Worm (Caenorhabditis elegans) whole organism, L1 larva: ENCODE results near the gene nhr-167.

ENCODE experiments used
- ceh-82 ChIP-seq, 3 experiments: fragments of 150-350 bp in 1 of 3; sonication (generic microtip) in 2 of 3; optimal IDR thresholded peaks; 2 replicates each; lab custom pipeline; 2014 to 2017; ENCODE audit warnings: missing biosample characterization in 3 of 3, missing genetic modification characterization in 3 of 3
- ces-1 ChIP-seq: fragments of 150-350 bp; optimal IDR thresholded peaks from 2 replicates; lab custom pipeline; 2014; ENCODE audit warnings: missing biosample characterization, missing genetic modification reagents, missing genetic modification characterization
- egl-27 ChIP-seq, 2 experiments: fragments of 150-350 bp in 1 of 2; sonication (generic microtip); optimal IDR thresholded peaks; 3 replicates each; lab custom pipeline; 2017 to 2018; ENCODE audit warnings: missing biosample characterization in 2 of 2, missing genetic modification characterization in 2 of 2, missing genetic modification reagents in 2 of 2
- fkh-10 ChIP-seq: sonication (generic microtip); optimal IDR thresholded peaks from 2 replicates; lab custom pipeline; 2017; ENCODE audit warnings: missing biosample characterization, missing genetic modification reagents, missing genetic modification characterization
- fos-1 ChIP-seq: fragments of 150-350 bp; optimal IDR thresholded peaks from 2 replicates; lab custom pipeline; 2014; ENCODE audit warnings: missing biosample characterization, missing genetic modification characterization
- hpl-2 ChIP-seq: fragments of 150-350 bp; optimal IDR thresholded peaks from 2 replicates; lab custom pipeline; 2014; ENCODE audit warnings: missing biosample characterization, missing genetic modification reagents, missing genetic modification characterization
- lin-39 ChIP-seq: fragments of 150-350 bp; optimal IDR thresholded peaks from 2 replicates; lab custom pipeline; 2014; ENCODE audit warnings: missing biosample characterization, missing genetic modification reagents, missing genetic modification characterization
- nhr-77 ChIP-seq: fragments of 150-350 bp; optimal IDR thresholded peaks from 2 replicates; lab custom pipeline; 2014; ENCODE audit warnings: missing biosample characterization, missing genetic modification characterization
- sox-4 ChIP-seq: sonication (generic microtip); optimal IDR thresholded peaks from 2 replicates; lab custom pipeline; 2016; ENCODE audit warnings: missing genetic modification characterization, missing compliant biosample characterization
- xbp-1 ChIP-seq: sonication (generic microtip); optimal IDR thresholded peaks from 2 replicates; lab custom pipeline; 2016; ENCODE audit warnings: missing genetic modification characterization, missing compliant biosample characterization
- ztf-11 ChIP-seq, 2 experiments: sonication (generic microtip); optimal IDR thresholded peaks; 2 replicates each; lab custom pipeline; 2016 to 2017; ENCODE audit warnings: missing genetic modification characterization in 2 of 2, missing biosample characterization in 1 of 2, missing compliant biosample characterization in 1 of 2
- ztf-4 ChIP-seq: fragments of 150-350 bp; optimal IDR thresholded peaks from 2 replicates; lab custom pipeline; 2014; ENCODE audit warnings: missing biosample characterization, missing genetic modification characterization

ce11 chrX:11968024-11968598, 13.8 kb downstream of the nhr-167 start:
- TF ChIP-seq nhr-77 (tag; lab: Kevin White, UChicago) (no peak), ztf-4 (tag; lab: Kevin White, UChicago) (no peak), ces-1 (no peak), xbp-1 (tag; lab: Kevin White, UChicago) (no peak), ceh-82 (tag; optimal IDR thresholded peaks at IDR 0.05; lab: Kevin White, UChicago) (no peak), ztf-11 (tag; optimal IDR thresholded peaks at IDR 0.05; lab: Kevin White, UChicago) (no peak), fkh-10 (no peak), hpl-2 (no peak), lin-39 (tag; lab: Kevin White, UChicago) (no peak), sox-4 (tag; lab: Kevin White, UChicago) (no peak), fos-1 (tag; lab: Kevin White, UChicago) (no peak), egl-27 (tag; optimal IDR thresholded peaks at IDR 0.05; lab: Kevin White, UChicago) (no peak)
